Worm (Caenorhabditis elegans): ENCODE data around the gene B0273.1.

DNA sequence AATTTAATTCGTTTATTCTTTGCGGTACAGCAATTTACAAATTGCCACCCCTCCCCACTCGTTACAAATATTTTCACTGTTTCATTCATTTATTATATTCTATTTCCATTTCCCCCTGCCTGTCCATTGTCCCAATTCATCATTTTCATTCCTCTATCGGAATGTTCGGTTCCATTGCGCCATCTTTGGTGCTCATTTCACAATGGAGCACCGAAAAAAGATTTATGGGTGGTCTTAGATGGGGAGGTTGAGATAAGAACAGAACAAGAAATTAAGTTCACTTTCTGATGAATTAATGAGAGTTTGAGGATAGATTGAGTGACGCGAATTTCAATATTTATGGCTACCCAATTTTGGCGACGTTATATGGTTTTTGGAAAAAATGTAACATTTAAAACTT lies 1.6 kb upstream of the B0273.1 start:
- TF ChIP-seq ref-1 (GFP tag; conservative IDR thresholded peaks at IDR 0.05) (no peak), T22C8.4 (GFP tag; IDR thresholded peaks at IDR 0.05) (no peak), flt-1 (GFP tag; IDR thresholded peaks at IDR 0.05) (no peak), ztf-29 (GFP tag; IDR thresholded peaks at IDR 0.05) (no peak), tab-1 (GFP tag; IDR thresholded peaks at IDR 0.05) (no peak)
